Worm (Caenorhabditis elegans): ENCODE measurements around the gene T07E3.2.

- TF ChIP-seq ets-7 (tag; optimal IDR thresholded peaks at IDR 0.05) = no peak
- no peak for TF ChIP-seq hmg-4 (GFP tag; optimal IDR thresholded peaks at IDR 0.05)
- no peak for TF ChIP-seq ama-1 (optimal IDR thresholded peaks at IDR 0.05)
- TF ChIP-seq F13C5.2 (tag; optimal IDR thresholded peaks at IDR 0.05) = no peak
- TF ChIP-seq pes-1 (GFP tag; IDR thresholded peaks at IDR 0.05) = no peak
These were observed 3.2 kb upstream of the T07E3.2 start, which contains the start of the genes brc-2 and T07E3.3 for ce11 chrIII:6903056-6903977.
